Fruit fly (Drosophila melanogaster) whole organism, adult: Measurements from ENCODE around the gene CG11656.

Experiments
- CG14711 ChIP-seq: fragments of 200-800 bp; sonication (Bioruptor generic); optimal IDR thresholded peaks from 2 replicates; lab custom pipeline; 2018; ENCODE audit warnings: missing biosample characterization, mild to moderate bottlenecking, missing genetic modification characterization, moderate library complexity
- CG1620 ChIP-seq: fragments of 200-800 bp; sonication (Bioruptor generic); optimal IDR thresholded peaks from 2 replicates; lab custom pipeline; 2016; ENCODE audit warnings: missing biosample characterization, missing genetic modification characterization
- Crg-1 ChIP-seq: fragments of 200-800 bp; sonication (Bioruptor generic); optimal IDR thresholded peaks from 2 replicates; lab custom pipeline; 2016; ENCODE audit warnings: missing biosample characterization, missing genetic modification characterization
- Hr96 ChIP-seq: fragments of 200-800 bp; sonication (Bioruptor generic); optimal IDR thresholded peaks from 2 replicates; lab custom pipeline; 2016; ENCODE audit warnings: missing biosample characterization, missing genetic modification characterization
- bab1 ChIP-seq: fragments of 200-800 bp; sonication (Bioruptor generic); optimal IDR thresholded peaks from 3 replicates; lab custom pipeline; 2019; ENCODE audit warnings: missing biosample characterization, mild to moderate bottlenecking, missing genetic modification characterization, moderate library complexity
- cnc ChIP-seq, 2 experiments: fragments of >200 bp; optimal IDR thresholded peaks; 2 replicates each; lab custom pipeline; 2017

DNA sequence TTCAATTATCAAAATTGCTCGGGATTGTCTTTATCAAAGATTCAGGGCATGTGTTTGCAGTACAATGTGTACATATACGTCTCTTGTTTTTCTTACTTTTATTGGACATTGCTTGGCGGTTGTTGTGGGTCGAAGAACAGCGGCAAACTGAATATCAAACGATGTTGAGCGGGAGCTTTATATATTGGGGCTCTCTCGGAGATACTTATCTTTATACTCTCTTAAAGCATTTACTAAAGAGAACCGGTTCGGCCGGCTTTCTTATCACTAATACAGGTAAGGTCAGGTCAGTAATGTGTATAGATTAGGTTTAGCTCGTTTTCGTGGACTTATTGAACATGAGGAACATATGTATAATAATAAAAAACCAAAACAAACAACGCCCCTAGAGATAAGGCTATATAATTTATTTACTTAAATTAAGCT lies 41.6 kb downstream of the CG11656 start, which contains the start of gene CG7966:
- TF ChIP-seq CG1620 (GFP tag; lab: Kevin White, UChicago) (peak; percentile 16), bab1 (GFP tag; lab: Kevin White, UChicago) (peak; percentile 93), Hr96 (GFP tag; lab: Kevin White, UChicago) (no peak), Crg-1 (no peak), CG14711 (peak; percentile 12), cnc (optimal IDR thresholded peaks at IDR 0.05; lab: Kevin White, UChicago) (no peak)
